Fruit fly (Drosophila melanogaster): ENCODE data around the gene Ir85a.
A peak's percentile ranks its signal among the peaks of the same experiment; 100 is the strongest.

Ir85a gene

dm6 chr3R:8820428-8820912 lies 26.0 kb downstream of the Ir85a start, which contains the start of gene aqz (continued):
- TF ChIP-seq CG10366 (GFP tag; IDR thresholded peaks at IDR 0.05) (no peak), Oaz (GFP tag; IDR thresholded peaks at IDR 0.05) (no peak), fu2 (GFP tag; optimal IDR thresholded peaks at IDR 0.05) (peak; percentile 58), jing (GFP tag; optimal IDR thresholded peaks at IDR 0.05) (no peak), sqz (GFP tag; optimal IDR thresholded peaks at IDR 0.05) (peak; percentile 48), CG9876 (GFP tag; optimal IDR thresholded peaks at IDR 0.05) (peak; percentile 40), Ets65A (GFP tag) (peak; percentile 95), D19A (tag; optimal IDR thresholded peaks at IDR 0.05) (peak; percentile 64), Ets97D (GFP tag; optimal IDR thresholded peaks at IDR 0.05) (peak; percentile 97), CG12219 (GFP tag; optimal IDR thresholded peaks at IDR 0.05) (peak; percentile 14), dpn (GFP tag; optimal IDR thresholded peaks at IDR 0.05) (peak; percentile 56 to 58), org-1 (GFP tag; optimal IDR thresholded peaks at IDR 0.05) (no peak), Mrtf (GFP tag; IDR thresholded peaks at IDR 0.05) (no peak; the same call in 1 of the 3 replicates), CG6813 (GFP tag; optimal IDR thresholded peaks at IDR 0.05) (peak; percentile 51), CG1647 (GFP tag; optimal IDR thresholded peaks at IDR 0.05) (no peak), Awh (GFP tag; IDR thresholded peaks at IDR 0.05) (peak; percentile 28; the same call in 1 of the 2 replicates), crol (GFP tag; IDR thresholded peaks at IDR 0.05) (0 out of 2 replicates have a peak, but pooled peaks have one; percentile 35), Bdp1 (GFP tag; optimal IDR thresholded peaks at IDR 0.05) (peak; percentile 41), run (tag; optimal IDR thresholded peaks at IDR 0.05) (peak; percentile 57), psq (GFP tag; optimal IDR thresholded peaks at IDR 0.05) (peak; percentile 31), CG18262 (tag; optimal IDR thresholded peaks at IDR 0.05) (peak; percentile 52), Adf1 (GFP tag; IDR thresholded peaks at IDR 0.05) (peak; percentile 68; the same call in 1 of the 2 replicates), Atf6 (GFP tag; IDR thresholded peaks at IDR 0.05) (no peak), CG2129 (GFP tag; IDR thresholded peaks at IDR 0.05; ENCODE audit: partially characterized antibody) (no peak), zen (tag; optimal IDR thresholded peaks at IDR 0.05) (peak; percentile 80), gt (GFP tag; IDR thresholded peaks at IDR 0.05) (no peak), ranshi (GFP tag; IDR thresholded peaks at IDR 0.05) (peak; percentile 36; the same call in 1 of the 2 replicates), tin (GFP tag; optimal IDR thresholded peaks at IDR 0.05) (peak; percentile 54), her (GFP tag; optimal IDR thresholded peaks at IDR 0.05) (peak; percentile 76), Aef1 (GFP tag; IDR thresholded peaks at IDR 0.05) (0 out of 3 replicates have a peak, but pooled peaks have one; percentile 23), CG33213 (GFP tag; optimal IDR thresholded peaks at IDR 0.05) (peak; percentile 92), CG11560 (tag; IDR thresholded peaks at IDR 0.05) (peak; percentile 58; the same call in 2 of the 3 replicates), Chrac-16 (GFP tag; optimal IDR thresholded peaks at IDR 0.05) (peak; percentile 32), fd3F (GFP tag; optimal IDR thresholded peaks at IDR 0.05) (no peak), CG11723 (GFP tag; optimal IDR thresholded peaks at IDR 0.05) (no peak), CG12071 (GFP tag; optimal IDR thresholded peaks at IDR 0.05) (peak; percentile 71), sob (GFP tag; IDR thresholded peaks at IDR 0.05) (peak; percentile 72), zfh2 (GFP tag; optimal IDR thresholded peaks at IDR 0.05) (peak; percentile 58), Usf (GFP tag; optimal IDR thresholded peaks at IDR 0.05) (no peak), al (GFP tag; IDR thresholded peaks at IDR 0.05) (0 out of 2 replicates have a peak, but pooled peaks have one; percentile 25), C15 (GFP tag; IDR thresholded peaks at IDR 0.05) (0 out of 3 replicates have a peak, but pooled peaks have one; percentile 34), TFAM (GFP tag; optimal IDR thresholded peaks at IDR 0.05) (no peak), Myb (GFP tag; optimal IDR thresholded peaks at IDR 0.05) (peak; percentile 92), CG10654 (GFP tag; optimal IDR thresholded peaks at IDR 0.05) (peak; percentile 18), CG7786 (GFP tag; optimal IDR thresholded peaks at IDR 0.05) (no peak), mirr (GFP tag; optimal IDR thresholded peaks at IDR 0.05) (peak; percentile 74), dysf (GFP tag; IDR thresholded peaks at IDR 0.05) (peak; percentile 59; the same call in 1 of the 3 replicates), oc (tag; optimal IDR thresholded peaks at IDR 0.05) (peak; percentile 67), peb (GFP tag; IDR thresholded peaks at IDR 0.05) (no peak), D19B (GFP tag; optimal IDR thresholded peaks at IDR 0.05) (peak; percentile 8), dati (GFP tag; IDR thresholded peaks at IDR 0.05) (0 out of 2 replicates have a peak, but pooled peaks have one; percentile 33), CG5953 (GFP tag; IDR thresholded peaks at IDR 0.05) (no peak)

All from whole organism, embryonic.